Fruit fly (Drosophila melanogaster): ENCODE results near the gene Prp4k.

DNA sequence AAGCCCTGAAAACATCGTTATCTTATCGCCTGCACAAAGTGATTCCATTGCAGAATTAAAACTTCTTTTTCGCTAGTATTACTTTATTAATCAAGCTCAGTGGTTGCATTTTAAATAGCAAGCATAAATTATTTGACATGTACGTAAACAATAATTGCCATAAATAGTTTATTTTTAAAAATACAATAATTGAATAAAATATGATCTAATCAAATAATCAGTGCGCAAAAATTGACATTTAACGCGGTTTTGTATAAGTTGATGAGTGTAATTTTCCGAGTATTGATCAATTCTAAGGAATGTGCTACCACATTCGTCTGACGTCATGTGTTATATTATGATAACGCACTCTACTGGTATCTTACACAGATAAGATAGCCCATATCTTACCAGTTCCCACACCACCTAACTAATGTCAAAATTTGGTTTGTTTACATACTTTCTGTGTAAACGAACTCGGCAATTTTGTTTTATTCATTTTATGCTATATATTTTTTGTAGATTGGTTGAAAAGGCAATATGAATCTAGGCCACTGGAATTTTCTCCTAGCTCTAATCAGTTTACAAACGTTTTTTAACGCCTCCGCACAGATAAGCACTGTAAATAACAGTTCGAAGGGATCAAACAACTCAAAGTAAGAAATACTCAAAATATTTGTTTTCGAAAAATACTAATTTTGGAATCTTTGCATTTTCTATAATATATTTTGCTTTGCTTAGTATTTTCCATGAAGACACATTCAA lies 36.4 kb upstream of the Prp4k start, which contains the start of gene mthl14:
- no peak for TF ChIP-seq CG8478 (optimal IDR thresholded peaks at IDR 0.05)
- no peak for TF ChIP-seq CTCF (optimal IDR thresholded peaks at IDR 0.05)
